Worm (Caenorhabditis elegans): Measurements from ENCODE around the gene cap-2.
"Not testable (repeated sequence)": the region's sequence is repeated elsewhere in the genome, so short reads cannot be mapped to it uniquely, and the experiment has no call there.

cap-2 gene

DNA sequence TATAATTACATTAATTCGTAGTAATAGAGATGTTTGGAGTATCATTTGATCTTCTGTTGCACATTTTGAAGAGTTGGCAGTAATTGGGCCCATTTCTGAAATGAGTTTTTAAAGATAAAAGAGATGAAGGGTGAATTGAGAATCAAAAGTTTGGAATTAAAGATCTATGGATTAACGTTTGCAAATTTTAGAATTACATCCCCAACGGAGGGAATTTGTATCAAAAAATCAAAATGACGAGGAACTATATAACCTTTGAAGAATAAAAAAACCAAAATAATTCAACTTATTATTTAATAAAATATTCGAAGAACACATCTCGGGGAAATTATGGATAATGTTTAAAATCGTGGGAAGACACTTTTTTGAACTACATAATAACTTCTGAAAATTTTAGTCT is 26.0 kb downstream of the cap-2 start, which contains the start of gene sra-10:
Gene sra-10 (minus strand): TSS at position 101 of the 400 bp plus-strand sequence.
- TF ChIP-seq nhr-28 (tag; optimal IDR thresholded peaks at IDR 0.05) (no peak), lin-13 (tag; optimal IDR thresholded peaks at IDR 0.05) (no peak), bed-3 (GFP tag; optimal IDR thresholded peaks at IDR 0.05) (no peak), hlh-1 (tag; optimal IDR thresholded peaks at IDR 0.05) (no peak), elt-1 (tag; optimal IDR thresholded peaks at IDR 0.05; ENCODE audit: borderline replicate concordance, insufficient read depth) (no peak), mep-1 (tag; optimal IDR thresholded peaks at IDR 0.05) (no peak), ceh-83 (GFP tag; optimal IDR thresholded peaks at IDR 0.05) (no peak), sem-2 (GFP tag; optimal IDR thresholded peaks at IDR 0.05) (no peak), ceh-43 (GFP tag; optimal IDR thresholded peaks at IDR 0.05) (no peak), cnd-1 (tag; optimal IDR thresholded peaks at IDR 0.05) (no peak), nhr-12 (tag; optimal IDR thresholded peaks at IDR 0.05) (no peak), tbx-8 (GFP tag; optimal IDR thresholded peaks at IDR 0.05) (no peak)

DNA sequence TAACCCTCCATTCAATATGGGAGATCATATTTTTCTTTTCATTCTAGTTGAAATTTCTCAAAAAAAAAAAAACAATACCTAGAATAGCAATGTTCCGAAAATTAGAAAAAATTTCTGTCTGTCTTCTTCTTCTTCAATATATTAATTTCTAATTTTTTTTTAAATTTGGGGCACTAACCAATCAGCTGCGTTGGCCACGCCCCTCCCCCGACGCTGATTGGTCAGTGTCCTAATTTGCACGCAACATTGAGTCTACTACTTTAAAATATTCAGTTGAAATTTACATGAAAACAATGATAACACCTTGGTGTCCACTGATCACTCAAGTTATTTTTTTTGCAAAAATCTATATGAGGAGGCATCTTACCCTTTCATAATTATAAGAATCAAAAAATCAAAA is 27.0 kb downstream of the cap-2 start:
- TF ChIP-seq snpc-4 (tag; optimal IDR thresholded peaks at IDR 0.05) = no peak
- TF ChIP-seq mab-5 (tag; optimal IDR thresholded peaks at IDR 0.05) = no peak
- no peak for TF ChIP-seq lin-13 (tag; optimal IDR thresholded peaks at IDR 0.05)
- TF ChIP-seq elt-1 (tag; optimal IDR thresholded peaks at IDR 0.05; ENCODE audit: borderline replicate concordance, insufficient read depth) = no peak
- no peak for TF ChIP-seq lin-32 (GFP tag; optimal IDR thresholded peaks at IDR 0.05)
- TF ChIP-seq ceh-39 (tag; optimal IDR thresholded peaks at IDR 0.05) = no peak
- TF ChIP-seq pha-4 (tag; optimal IDR thresholded peaks at IDR 0.05) = no peak
- TF ChIP-seq drap-1 (GFP tag; optimal IDR thresholded peaks at IDR 0.05) = no peak
- no peak for TF ChIP-seq blmp-1 (tag; optimal IDR thresholded peaks at IDR 0.05)
- no peak for TF ChIP-seq M03D4.4 (tag; optimal IDR thresholded peaks at IDR 0.05)
- no peak for TF ChIP-seq unc-39 (tag; optimal IDR thresholded peaks at IDR 0.05)
- no peak for TF ChIP-seq sem-2 (GFP tag; optimal IDR thresholded peaks at IDR 0.05)
- TF ChIP-seq nhr-12 (tag; optimal IDR thresholded peaks at IDR 0.05) = no peak

DNA sequence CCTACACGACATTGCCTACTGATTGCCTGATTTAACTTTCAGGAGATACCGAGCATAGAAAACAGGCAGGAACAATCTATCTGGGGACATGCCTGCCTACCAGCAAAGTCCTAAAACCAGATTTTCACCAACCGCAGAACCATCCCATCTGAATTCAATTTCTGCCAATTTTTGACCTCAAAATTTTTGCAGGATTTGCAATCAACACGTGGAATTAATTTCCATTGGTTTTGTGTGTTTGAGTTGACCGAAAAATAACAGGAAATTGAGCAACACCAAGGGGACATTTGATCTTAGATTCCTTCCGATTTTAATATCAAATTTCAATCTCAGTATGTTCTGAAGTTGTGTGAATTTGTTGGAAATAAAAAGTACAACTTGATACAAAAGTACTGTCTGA is 30.0 kb downstream of the cap-2 start:
- TF ChIP-seq unc-39 (tag; optimal IDR thresholded peaks at IDR 0.05) = no peak
- no peak for TF ChIP-seq nhr-76 (tag; optimal IDR thresholded peaks at IDR 0.05)
- no peak for TF ChIP-seq unc-120 (tag; optimal IDR thresholded peaks at IDR 0.05; ENCODE audit: poor library complexity, severe bottlenecking)
- no peak for TF ChIP-seq unc-62 (GFP tag; optimal IDR thresholded peaks at IDR 0.05)

DNA sequence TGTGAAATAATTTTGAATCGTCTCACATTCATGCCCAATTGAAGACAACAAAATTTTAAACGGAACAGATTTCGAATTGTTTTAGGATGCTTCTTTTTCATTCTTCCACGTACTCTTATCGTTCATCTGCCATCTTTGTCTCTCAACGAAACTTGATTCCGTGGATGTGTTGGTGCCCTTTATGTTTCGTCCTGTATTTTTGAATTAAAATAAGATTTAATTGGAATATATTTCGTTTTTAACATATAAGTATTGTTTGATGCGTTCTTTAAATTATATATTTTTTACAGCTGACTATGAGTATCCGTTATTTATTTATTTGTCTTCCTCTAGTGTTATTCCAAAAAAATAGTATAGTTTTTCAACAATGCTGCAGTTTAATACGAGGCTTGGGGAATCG is 33.1 kb downstream of the cap-2 start, which contains the start of gene gly-1:
Gene gly-1 (minus strand): TSS at position 101 of the 400 bp plus-strand sequence.
- no peak for TF ChIP-seq unc-62 (GFP tag; optimal IDR thresholded peaks at IDR 0.05)
- no peak for TF ChIP-seq lin-13 (tag; optimal IDR thresholded peaks at IDR 0.05)
- no peak for TF ChIP-seq nhr-237 (tag; optimal IDR thresholded peaks at IDR 0.05)
- no peak for TF ChIP-seq ceh-39 (tag; optimal IDR thresholded peaks at IDR 0.05)
- TF ChIP-seq unc-39 (tag; optimal IDR thresholded peaks at IDR 0.05) = no peak
- TF ChIP-seq nhr-2 (tag; optimal IDR thresholded peaks at IDR 0.05) = no peak
- no peak for TF ChIP-seq cnd-1 (tag; optimal IDR thresholded peaks at IDR 0.05)
- TF ChIP-seq lin-32 (GFP tag; optimal IDR thresholded peaks at IDR 0.05) = no peak
- TF ChIP-seq hlh-1 (tag; optimal IDR thresholded peaks at IDR 0.05) = no peak

DNA sequence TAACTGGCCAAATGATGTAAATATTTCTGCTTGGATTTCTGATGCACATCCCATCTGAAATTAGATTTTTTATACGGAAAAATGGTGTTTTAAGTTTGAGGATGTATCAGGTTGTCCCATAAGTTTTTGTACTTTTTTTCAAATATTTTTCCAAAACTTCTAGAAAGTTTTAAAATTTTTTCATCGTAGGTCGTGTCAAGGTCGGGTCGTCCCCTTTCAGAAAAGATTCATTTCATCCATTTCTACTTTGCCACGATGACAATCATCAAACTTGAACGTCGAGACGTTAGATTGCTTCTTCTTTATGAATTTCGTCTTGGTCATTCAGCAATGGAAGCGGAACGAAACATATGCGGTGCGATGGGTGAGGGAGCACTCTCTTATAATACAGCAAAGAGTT is 35.4 kb downstream of the cap-2 start, which contains the start of gene sra-12:
Gene sra-12 (minus strand): TSS at position 101 of the 400 bp plus-strand sequence.
- TF ChIP-seq ceh-39 (tag; optimal IDR thresholded peaks at IDR 0.05); sem-2 (GFP tag; optimal IDR thresholded peaks at IDR 0.05); zip-8 (tag; optimal IDR thresholded peaks at IDR 0.05): not testable (repeated sequence)

DNA sequence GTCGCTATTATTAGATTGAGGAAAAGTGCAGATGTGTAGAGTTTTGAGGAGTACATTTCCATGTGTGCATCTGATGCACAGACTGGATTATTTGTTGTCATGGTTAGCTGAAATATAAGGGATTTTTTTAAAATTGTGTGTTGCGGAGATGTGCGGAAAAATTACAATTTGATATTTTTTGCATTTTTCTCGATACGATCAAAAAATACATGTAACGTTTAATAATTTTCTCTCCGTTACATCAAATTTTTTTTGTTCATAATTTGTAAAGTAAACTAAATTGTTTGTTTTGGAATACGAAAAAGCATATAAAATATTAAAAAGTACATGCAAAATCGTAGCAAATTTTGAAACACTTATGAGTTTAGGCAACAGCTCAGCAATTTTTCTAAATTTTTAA is 41.2 kb downstream of the cap-2 start, which contains the start of gene sra-11:
Gene sra-11 (minus strand): TSS at position 101 of the 400 bp plus-strand sequence.
- TF ChIP-seq flh-1 (GFP tag; optimal IDR thresholded peaks at IDR 0.05) (no peak), nhr-237 (tag; optimal IDR thresholded peaks at IDR 0.05) (no peak), mab-5 (tag; optimal IDR thresholded peaks at IDR 0.05) (no peak), pha-4 (tag; optimal IDR thresholded peaks at IDR 0.05) (no peak), ceh-39 (tag; optimal IDR thresholded peaks at IDR 0.05) (no peak), mls-2 (tag; optimal IDR thresholded peaks at IDR 0.05) (no peak), elt-3 (tag; optimal IDR thresholded peaks at IDR 0.05) (no peak), ham-2 (GFP tag; optimal IDR thresholded peaks at IDR 0.05) (no peak), sptf-1 (tag; optimal IDR thresholded peaks at IDR 0.05) (no peak), unc-39 (tag; optimal IDR thresholded peaks at IDR 0.05) (no peak), drap-1 (GFP tag; optimal IDR thresholded peaks at IDR 0.05) (no peak), ces-1 (GFP tag; optimal IDR thresholded peaks at IDR 0.05) (no peak), M03D4.4 (tag; optimal IDR thresholded peaks at IDR 0.05) (no peak)

Data from whole organism, mixed stage, embryonic.